Fruit fly (Drosophila melanogaster): Measurements from ENCODE around the gene Ube4A.

The Ube4A gene

dm6 chr2L:6610683-6611373 lies 47.5 kb upstream of the Ube4A start, which contains the start of gene CG11050 (continued):
- TF ChIP-seq Chrac-16 (GFP tag; optimal IDR thresholded peaks at IDR 0.05) (peak; percentile 74), exex (tag; optimal IDR thresholded peaks at IDR 0.05) (peak; percentile 39), CG14965 (GFP tag; optimal IDR thresholded peaks at IDR 0.05; ENCODE audit: borderline replicate concordance) (peak; percentile 16), CG14667 (GFP tag; IDR thresholded peaks at IDR 0.05) (peak; percentile 41; the same call in 1 of the 2 replicates), Nf-YB (GFP tag; optimal IDR thresholded peaks at IDR 0.05) (peak; percentile 45), twi (tag; optimal IDR thresholded peaks at IDR 0.05) (peak; percentile 48), Dfd (GFP tag; optimal IDR thresholded peaks at IDR 0.05) (peak in 1 of 2 experiments; percentile 13), CG2202 (tag; optimal IDR thresholded peaks at IDR 0.05) (peak; percentile 35), CG15696 (tag; optimal IDR thresholded peaks at IDR 0.05) (peak; percentile 49), Scr (GFP tag; IDR thresholded peaks at IDR 0.05; ENCODE audit: partially characterized antibody) (peak; percentile 24), az2 (GFP tag; optimal IDR thresholded peaks at IDR 0.05) (peak; percentile 83), cad (GFP tag; optimal IDR thresholded peaks at IDR 0.05) (no peak), lmd (GFP tag; IDR thresholded peaks at IDR 0.05) (peak; percentile 74), CG15269 (tag; optimal IDR thresholded peaks at IDR 0.05) (peak; percentile 61), C15 (GFP tag; IDR thresholded peaks at IDR 0.05) (peak; percentile 71; the same call in 2 of the 3 replicates), Hr3 (GFP tag; optimal IDR thresholded peaks at IDR 0.05) (peak; percentile 44), Nf-YA (GFP tag; IDR thresholded peaks at IDR 0.05) (peak; percentile 44; the same call in 1 of the 2 replicates), CG12155 (GFP tag; optimal IDR thresholded peaks at IDR 0.05) (peak; percentile 73), Pdp1 (GFP tag; optimal IDR thresholded peaks at IDR 0.05) (peak; percentile 74 to 93), Sox100B (GFP tag; optimal IDR thresholded peaks at IDR 0.05) (no peak), wdn (GFP tag; IDR thresholded peaks at IDR 0.05) (peak; percentile 65), vvl (GFP tag; IDR thresholded peaks at IDR 0.05) (peak; percentile 89), CG17359 (tag; optimal IDR thresholded peaks at IDR 0.05) (peak; percentile 73), E2f2 (GFP tag; IDR thresholded peaks at IDR 0.05) (peak; percentile 68), lola (GFP tag; optimal IDR thresholded peaks at IDR 0.05) (peak in 1 of 3 experiments; percentile 20), stc (GFP tag; IDR thresholded peaks at IDR 0.05) (peak; percentile 84), CG17385 (GFP tag; optimal IDR thresholded peaks at IDR 0.05) (peak; percentile 50), lab (GFP tag; optimal IDR thresholded peaks at IDR 0.05) (peak; percentile 88), Antp (GFP tag; optimal IDR thresholded peaks at IDR 0.05) (peak; percentile 80), D (optimal IDR thresholded peaks at IDR 0.05) (no peak), D (GFP tag; optimal IDR thresholded peaks at IDR 0.05) (no peak), grau (tag; optimal IDR thresholded peaks at IDR 0.05) (peak; percentile 99), CG15514 (GFP tag; optimal IDR thresholded peaks at IDR 0.05) (peak; percentile 91), Hey (tag; optimal IDR thresholded peaks at IDR 0.05) (no peak), HLH4C (GFP tag; IDR thresholded peaks at IDR 0.05; ENCODE audit: partially characterized antibody) (no peak; the same call in 2 of the 3 replicates), nom (GFP tag; optimal IDR thresholded peaks at IDR 0.05) (no peak), Atf-2 (GFP tag; optimal IDR thresholded peaks at IDR 0.05) (peak; percentile 64), Xbp1 (GFP tag; optimal IDR thresholded peaks at IDR 0.05) (peak; percentile 88), tgo (GFP tag; IDR thresholded peaks at IDR 0.05) (peak; percentile 60), danr (GFP tag; IDR thresholded peaks at IDR 0.05) (no peak), CG10147 (GFP tag; optimal IDR thresholded peaks at IDR 0.05) (peak; percentile 67), Dip2 (GFP tag; IDR thresholded peaks at IDR 0.05) (no peak), Ada2b (GFP tag; IDR thresholded peaks at IDR 0.05) (peak; percentile 71), CG3407 (GFP tag; optimal IDR thresholded peaks at IDR 0.05) (peak; percentile 41), CG9876 (GFP tag; optimal IDR thresholded peaks at IDR 0.05) (peak; percentile 72), CG10321 (GFP tag; IDR thresholded peaks at IDR 0.05) (peak; percentile 54), CG30020 (tag; optimal IDR thresholded peaks at IDR 0.05) (peak; percentile 7), CG8281 (tag; optimal IDR thresholded peaks at IDR 0.05) (no peak), insv (GFP tag; optimal IDR thresholded peaks at IDR 0.05) (peak in 1 of 2 experiments; percentile 37)
